Fruit fly (Drosophila melanogaster): ENCODE results near the gene CG9525.

Gene CG9525

DNA sequence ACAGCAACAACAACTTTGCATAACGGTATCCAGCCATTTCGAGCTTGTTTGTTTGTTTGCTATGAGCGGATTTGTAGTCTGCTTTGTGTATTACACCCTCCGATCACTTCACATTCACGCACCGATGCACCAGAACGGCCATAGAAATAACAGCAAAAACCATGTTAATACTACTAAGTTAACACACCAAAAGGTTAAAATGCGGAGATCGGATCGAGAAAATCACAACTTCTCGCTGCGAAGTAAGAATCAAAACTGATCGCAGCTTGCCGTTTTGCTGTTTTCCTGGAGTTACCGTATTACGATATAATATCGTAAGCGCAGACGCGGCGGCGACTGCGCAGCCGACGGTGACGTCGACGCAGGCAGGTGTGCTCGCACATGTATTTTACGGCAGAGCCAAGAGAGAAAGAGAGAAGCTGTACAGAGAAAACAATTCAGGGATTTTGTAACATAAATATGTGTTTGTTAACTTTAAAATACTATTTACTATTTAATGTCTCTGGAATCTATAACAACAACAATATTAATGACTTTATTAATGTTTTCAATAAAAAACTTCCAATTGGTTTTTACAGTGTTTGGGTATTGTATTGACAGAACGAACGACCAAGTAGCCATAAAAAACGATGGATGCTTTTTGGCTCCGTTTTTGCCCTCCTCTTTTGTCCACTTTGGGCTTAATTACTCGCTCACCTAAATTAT lies 22.6 kb upstream of the CG9525 start, which contains the start of gene CG13101 (continued):
- TF ChIP-seq Taf1 (GFP tag; IDR thresholded peaks at IDR 0.05): peak; percentile 85
- TF ChIP-seq CG17802 (tag; optimal IDR thresholded peaks at IDR 0.05): peak; percentile 57
- TF ChIP-seq CG7928 (GFP tag; optimal IDR thresholded peaks at IDR 0.05): peak; percentile 59
- peak; percentile 41 for TF ChIP-seq Elba2 (GFP tag; optimal IDR thresholded peaks at IDR 0.05)
- TF ChIP-seq Side (GFP tag; optimal IDR thresholded peaks at IDR 0.05): peak; percentile 77
- TF ChIP-seq CG31388 (GFP tag; optimal IDR thresholded peaks at IDR 0.05): peak; percentile 71
- peak; percentile 65 for TF ChIP-seq CG3838 (GFP tag; optimal IDR thresholded peaks at IDR 0.05)
- peak; percentile 77 for TF ChIP-seq ac (GFP tag; optimal IDR thresholded peaks at IDR 0.05)
- TF ChIP-seq CG14667 (GFP tag; IDR thresholded peaks at IDR 0.05): peak; percentile 89
- peak; percentile 93 for TF ChIP-seq ara (GFP tag; IDR thresholded peaks at IDR 0.05)
- peak; percentile 5 for TF ChIP-seq p53 (GFP tag; optimal IDR thresholded peaks at IDR 0.05)
- TF ChIP-seq Eip74EF (GFP tag; optimal IDR thresholded peaks at IDR 0.05): peak in 1 of 2 experiments; percentile 90
- TF ChIP-seq sens (GFP tag): peak; percentile 98
- peak; percentile 62 for TF ChIP-seq nom (GFP tag; optimal IDR thresholded peaks at IDR 0.05)
- TF ChIP-seq Atf3 (GFP tag; optimal IDR thresholded peaks at IDR 0.05): peak; percentile 79
- TF ChIP-seq klu (GFP tag; IDR thresholded peaks at IDR 0.05): peak; percentile 93
- peak; percentile 94 for TF ChIP-seq Fer1 (GFP tag; optimal IDR thresholded peaks at IDR 0.05)
- TF ChIP-seq ssp (GFP tag; IDR thresholded peaks at IDR 0.05): peak; percentile 87
- TF ChIP-seq CG16863 (GFP tag; optimal IDR thresholded peaks at IDR 0.05): peak; percentile 85
- TF ChIP-seq HLHmδ (GFP tag; optimal IDR thresholded peaks at IDR 0.05): no peak
- TF ChIP-seq yki (optimal IDR thresholded peaks at IDR 0.05): no peak
- TF ChIP-seq CG42726 (GFP tag; IDR thresholded peaks at IDR 0.05; ENCODE audit: partially characterized antibody): no peak
- TF ChIP-seq CG34422 (GFP tag; IDR thresholded peaks at IDR 0.05): peak; percentile 95; the same call in 2 of the 3 replicates
- TF ChIP-seq BEAF-32 (GFP tag; optimal IDR thresholded peaks at IDR 0.05): no peak
- TF ChIP-seq Lim3 (GFP tag; IDR thresholded peaks at IDR 0.05): 0 out of 2 replicates have a peak, but pooled peaks have one; percentile 46
- no peak for TF ChIP-seq Dp (GFP tag; optimal IDR thresholded peaks at IDR 0.05)
- peak; percentile 70 for TF ChIP-seq emc (GFP tag; optimal IDR thresholded peaks at IDR 0.05)
- peak; percentile 62 for TF ChIP-seq pb (GFP tag; optimal IDR thresholded peaks at IDR 0.05)
- TF ChIP-seq Atf6 (GFP tag; IDR thresholded peaks at IDR 0.05): peak; percentile 96
- peak; percentile 89 for TF ChIP-seq org-1 (GFP tag; optimal IDR thresholded peaks at IDR 0.05)
- peak; percentile 70; the same call in 2 of the 3 replicates for TF ChIP-seq z (GFP tag; IDR thresholded peaks at IDR 0.05)
- peak; percentile 81 for TF ChIP-seq CG1602 (GFP tag; optimal IDR thresholded peaks at IDR 0.05)
- peak; percentile 93 for TF ChIP-seq lilli (GFP tag; optimal IDR thresholded peaks at IDR 0.05)
- TF ChIP-seq CG17612 (GFP tag; IDR thresholded peaks at IDR 0.05): peak; percentile 87
- peak; percentile 93 for TF ChIP-seq CG9932 (GFP tag; IDR thresholded peaks at IDR 0.05)
- peak; percentile 88 for TF ChIP-seq tin (GFP tag; optimal IDR thresholded peaks at IDR 0.05)
- TF ChIP-seq Aef1 (GFP tag; IDR thresholded peaks at IDR 0.05): peak; percentile 82
- TF ChIP-seq CG1603 (tag; optimal IDR thresholded peaks at IDR 0.05): peak; percentile 81
- TF ChIP-seq sisA (GFP tag; IDR thresholded peaks at IDR 0.05): peak; percentile 89
- peak; percentile 91 for TF ChIP-seq lmd (GFP tag; IDR thresholded peaks at IDR 0.05)
- peak; percentile 93 for TF ChIP-seq az2 (GFP tag; optimal IDR thresholded peaks at IDR 0.05)
- TF ChIP-seq Nf-YC (tag; optimal IDR thresholded peaks at IDR 0.05): peak; percentile 71
- TF ChIP-seq CG8290 (GFP tag; optimal IDR thresholded peaks at IDR 0.05): peak; percentile 68
- peak in 1 of 2 experiments; percentile 70 for TF ChIP-seq CG8290 (tag; optimal IDR thresholded peaks at IDR 0.05)
- peak; percentile 89 for TF ChIP-seq zen (tag; optimal IDR thresholded peaks at IDR 0.05)
- peak; percentile 87 for TF ChIP-seq CG3407 (GFP tag; optimal IDR thresholded peaks at IDR 0.05)
- no peak for TF ChIP-seq knrl (GFP tag; IDR thresholded peaks at IDR 0.05; ENCODE audit: partially characterized antibody)
- peak; percentile 95 for TF ChIP-seq CG8924 (tag; optimal IDR thresholded peaks at IDR 0.05)
- TF ChIP-seq Spps (tag; optimal IDR thresholded peaks at IDR 0.05): peak; percentile 91
- no peak for TF ChIP-seq Dfd (GFP tag; optimal IDR thresholded peaks at IDR 0.05)
- TF ChIP-seq Hmr (GFP tag; optimal IDR thresholded peaks at IDR 0.05): peak; percentile 93

Data from whole organism, embryonic.